Worm (Caenorhabditis elegans): Measurements from ENCODE around the gene dcar-1.

dcar-1 gene

ce11 chrV:17951172-17951999 lies 41.3 kb downstream of the dcar-1 start, which contains the start of gene Y59A8B.24 (continued):
- TF ChIP-seq gei-8 (GFP tag; optimal IDR thresholded peaks at IDR 0.05) (peak; percentile 40), mdt-29 (GFP tag; IDR thresholded peaks at IDR 0.05) (no peak; the same call in 1 of the 2 replicates), Y105C5A.15 (GFP tag; IDR thresholded peaks at IDR 0.05) (no peak; the same call in 1 of the 2 replicates), dpl-1 (GFP tag; optimal IDR thresholded peaks at IDR 0.05) (peak; percentile 68), ctbp-1 (GFP tag; IDR thresholded peaks at IDR 0.05) (peak; percentile 72), spr-3 (GFP tag; optimal IDR thresholded peaks at IDR 0.05) (peak; percentile 78), lsy-2 (tag; optimal IDR thresholded peaks at IDR 0.05) (peak; percentile 87 to 92), nhr-41 (GFP tag; IDR thresholded peaks at IDR 0.05) (peak; percentile 93), ZK337.2 (GFP tag; IDR thresholded peaks at IDR 0.05) (peak; percentile 54; the same call in 1 of the 2 replicates), zip-2 (tag; optimal IDR thresholded peaks at IDR 0.05) (no peak), ztf-7 (tag; optimal IDR thresholded peaks at IDR 0.05) (peak; percentile 31), vab-7 (GFP tag; IDR thresholded peaks at IDR 0.05) (peak; percentile 39; the same call in 1 of the 2 replicates), jun-1 (tag; optimal IDR thresholded peaks at IDR 0.05) (peak; percentile 74), rbr-2 (tag; optimal IDR thresholded peaks at IDR 0.05) (peak; percentile 95), mes-2 (tag; optimal IDR thresholded peaks at IDR 0.05; ENCODE audit: poor library complexity, severe bottlenecking) (peak; percentile 95), ama-1 (optimal IDR thresholded peaks at IDR 0.05) (peak; percentile 83), arid-1 (GFP tag; conservative IDR thresholded peaks at IDR 0.05) (peak; percentile 85), D1046.2 (GFP tag; IDR thresholded peaks at IDR 0.05) (no peak), cey-2 (tag; optimal IDR thresholded peaks at IDR 0.05; ENCODE audit: borderline replicate concordance, insufficient read depth) (no peak), F44E2.7 (GFP tag; IDR thresholded peaks at IDR 0.05) (no peak), madf-5 (GFP tag; IDR thresholded peaks at IDR 0.05) (0 out of 4 replicates have a peak, but pooled peaks of 1 of the 2 experiments have one; percentile 43), nhr-11 (tag; optimal IDR thresholded peaks at IDR 0.05) (peak; percentile 95), madf-9 (GFP tag; conservative IDR thresholded peaks at IDR 0.05) (peak; percentile 80), fos-1 (tag; optimal IDR thresholded peaks at IDR 0.05) (no peak), pha-4 (GFP tag; IDR thresholded peaks at IDR 0.05) (peak; percentile 86), pha-4 (tag; optimal IDR thresholded peaks at IDR 0.05) (no peak), lin-39 (tag; optimal IDR thresholded peaks at IDR 0.05) (no peak), ceh-82 (tag; optimal IDR thresholded peaks at IDR 0.05) (no peak), mdl-1 (tag; optimal IDR thresholded peaks at IDR 0.05) (peak; percentile 67 to 94), daf-8 (GFP tag; IDR thresholded peaks at IDR 0.05) (no peak), aha-1 (tag) (peak; percentile 100), F37D6.2 (tag; optimal IDR thresholded peaks at IDR 0.05) (peak; percentile 73), daf-12 (tag; optimal IDR thresholded peaks at IDR 0.05) (no peak), mxl-3 (GFP tag; optimal IDR thresholded peaks at IDR 0.05) (peak; percentile 94), pqm-1 (tag; optimal IDR thresholded peaks at IDR 0.05) (peak; percentile 14), unc-39 (tag; optimal IDR thresholded peaks at IDR 0.05) (no peak), nhr-77 (tag; optimal IDR thresholded peaks at IDR 0.05) (peak; percentile 93), hmg-1.1 (GFP tag; IDR thresholded peaks at IDR 0.05) (peak; percentile 97), zip-11 (GFP tag; IDR thresholded peaks at IDR 0.05) (no peak), nhr-25 (tag; optimal IDR thresholded peaks at IDR 0.05; ENCODE audit: borderline replicate concordance, insufficient read depth) (peak; percentile 83), Y75B8A.6 (GFP tag; IDR thresholded peaks at IDR 0.05) (0 out of 2 replicates have a peak, but pooled peaks have one; percentile 55), F10B5.3 (tag; optimal IDR thresholded peaks at IDR 0.05) (peak; percentile 33), ceh-20 (GFP tag; IDR thresholded peaks at IDR 0.05) (peak; percentile 89), lin-15B (tag; optimal IDR thresholded peaks at IDR 0.05) (peak; percentile 73), dmd-8 (GFP tag; IDR thresholded peaks at IDR 0.05) (0 out of 2 replicates have a peak, but pooled peaks have one; percentile 67), tra-1 (GFP tag; IDR thresholded peaks at IDR 0.05) (peak; percentile 90), mxl-2 (GFP tag; conservative IDR thresholded peaks at IDR 0.05) (0 out of 2 replicates have a peak, but pooled peaks have one; percentile 47), dmd-9 (GFP tag; IDR thresholded peaks at IDR 0.05) (peak; percentile 76), skn-1 (tag; optimal IDR thresholded peaks at IDR 0.05) (no peak)
